Worm (Caenorhabditis elegans) whole organism, late embryonic: Measurements from ENCODE around the gene F57B9.1.

ENCODE experiments used
- ceh-14 ChIP-seq: sonication (generic microtip); optimal IDR thresholded peaks from 2 replicates; lab custom pipeline; 2016; ENCODE audit warnings: missing genotype, missing genetic modification characterization, missing compliant biosample characterization
- elt-2 ChIP-seq: sonication (generic microtip); optimal IDR thresholded peaks from 2 replicates; lab custom pipeline; 2016; ENCODE audit warnings: missing genetic modification reagents, missing genetic modification characterization, missing compliant biosample characterization
- elt-4 ChIP-seq: sonication (generic microtip); optimal IDR thresholded peaks from 2 replicates; lab custom pipeline; 2016; ENCODE audit warnings: missing genetic modification characterization, missing compliant biosample characterization
- nhr-11 ChIP-seq: fragments of 150-350 bp; optimal IDR thresholded peaks from 2 replicates; lab custom pipeline; 2014; ENCODE audit warnings: missing biosample characterization, missing genetic modification characterization
- npax-4 ChIP-seq: sonication (generic microtip); optimal IDR thresholded peaks from 2 replicates; lab custom pipeline; 2016; ENCODE audit warnings: missing genetic modification characterization, missing compliant biosample characterization
- pag-3 ChIP-seq: sonication (generic microtip); optimal IDR thresholded peaks from 2 replicates; lab custom pipeline; 2016; ENCODE audit warnings: missing compliant biosample characterization, missing genetic modification characterization, borderline replicate concordance
- sox-4 ChIP-seq: sonication (generic microtip); optimal IDR thresholded peaks from 2 replicates; lab custom pipeline; 2017; ENCODE audit warnings: mild to moderate bottlenecking, missing genetic modification characterization, inconsistent platforms, missing compliant biosample characterization
- unc-86 ChIP-seq: sonication (generic microtip); optimal IDR thresholded peaks from 2 replicates; lab custom pipeline; 2016; ENCODE audit warnings: missing genetic modification characterization, missing compliant biosample characterization

- no peak for TF ChIP-seq npax-4 (tag; lab: Kevin White, UChicago)
- no peak for TF ChIP-seq unc-86 (tag; lab: Kevin White, UChicago)
- TF ChIP-seq nhr-11 (tag; lab: Kevin White, UChicago) = no peak
- no peak for TF ChIP-seq sox-4 (tag; lab: Kevin White, UChicago)
- TF ChIP-seq elt-2 (tag; lab: Kevin White, UChicago) = no peak
- TF ChIP-seq elt-4 (tag; lab: Kevin White, UChicago) = no peak
- TF ChIP-seq ceh-14 (tag; lab: Kevin White, UChicago) = no peak
- no peak for TF ChIP-seq pag-3 (tag; lab: Kevin White, UChicago)
These were observed 8.0 kb downstream of the F57B9.1 start for ce11 chrIII:6969781-6970342.
